Fruit fly (Drosophila melanogaster) whole organism, prepupa: ENCODE results near the gene Mur29B.

Experiments used
- Blimp-1 ChIP-seq: fragments of 200-800 bp; sonication (Bioruptor generic); optimal IDR thresholded peaks from 3 replicates; lab custom pipeline; 2017; ENCODE audit warnings: missing biosample characterization, missing genetic modification characterization, mild to moderate bottlenecking, moderate library complexity, missing genetic modification reagents
- CG11762 ChIP-seq: fragments of 200-800 bp; sonication (Bioruptor generic); optimal IDR thresholded peaks from 3 replicates; lab custom pipeline; 2016; ENCODE audit warnings: missing biosample characterization, missing genetic modification characterization; ENCODE audit not compliant: insufficient read depth
- CG15336 ChIP-seq: fragments of 200-800 bp; sonication (Bioruptor generic); IDR thresholded peaks from 2 replicates; pipeline ENCODE4 v1.3.6; 2022; ENCODE audit warnings: missing biosample characterization, missing genetic modification characterization
- CG1621 ChIP-seq: fragments of 200-800 bp; sonication (Bioruptor generic); optimal IDR thresholded peaks from 3 replicates; lab custom pipeline; 2018; ENCODE audit warnings: missing biosample characterization, mild to moderate bottlenecking, missing genetic modification characterization
- CG16779 ChIP-seq: fragments of 200-800 bp; sonication (Bioruptor generic); optimal IDR thresholded peaks from 3 replicates; lab custom pipeline; 2017; ENCODE audit warnings: missing biosample characterization, mild to moderate bottlenecking, missing genetic modification characterization
- CG3032 ChIP-seq: fragments of 200-800 bp; optimal IDR thresholded peaks from 2 replicates; lab custom pipeline; 2019; ENCODE audit warnings: missing biosample characterization, mild to moderate bottlenecking, missing genetic modification characterization, moderate library complexity
- CG31627 ChIP-seq: fragments of 200-800 bp; sonication (Bioruptor generic); optimal IDR thresholded peaks from 3 replicates; lab custom pipeline; 2016; ENCODE audit warnings: missing biosample characterization, missing genetic modification characterization
- CG32006 ChIP-seq: fragments of 200-800 bp; sonication (Bioruptor generic); optimal IDR thresholded peaks from 3 replicates; lab custom pipeline; 2017; ENCODE audit warnings: missing biosample characterization, mild to moderate bottlenecking, missing genetic modification characterization
- CG34406 ChIP-seq: fragments of 200-800 bp; sonication (Bioruptor generic); optimal IDR thresholded peaks from 3 replicates; lab custom pipeline; 2016; ENCODE audit warnings: missing biosample characterization, missing genetic modification characterization
- CG3919 ChIP-seq: fragments of 200-800 bp; sonication (Bioruptor generic); optimal IDR thresholded peaks from 3 replicates; lab custom pipeline; 2016; ENCODE audit warnings: missing biosample characterization, missing genetic modification characterization
- CG4318 ChIP-seq: fragments of 200-800 bp; sonication (Bioruptor generic); optimal IDR thresholded peaks from 3 replicates; lab custom pipeline; 2017; ENCODE audit warnings: missing biosample characterization, mild to moderate bottlenecking, missing genetic modification characterization
- CG6163 ChIP-seq: fragments of 200-800 bp; sonication (Bioruptor generic); IDR thresholded peaks from 3 replicates; pipeline ENCODE4 v1.3.6; 2022; ENCODE audit warnings: missing biosample characterization, missing genetic modification characterization
- CG6276 ChIP-seq: fragments of 200-800 bp; sonication (Bioruptor generic); optimal IDR thresholded peaks from 2 replicates; lab custom pipeline; 2017; ENCODE audit warnings: missing biosample characterization, mild to moderate bottlenecking, missing genetic modification characterization
- CG6792 ChIP-seq: fragments of 200-800 bp; sonication (Bioruptor generic); optimal IDR thresholded peaks from 3 replicates; lab custom pipeline; 2016; ENCODE audit warnings: missing biosample characterization, missing genetic modification characterization
- CG6808 ChIP-seq: fragments of 200-800 bp; sonication (Bioruptor generic); optimal IDR thresholded peaks from 3 replicates; lab custom pipeline; 2017; ENCODE audit warnings: missing biosample characterization, missing genetic modification characterization, mild to moderate bottlenecking, moderate library complexity, missing genetic modification reagents
- CG7368 ChIP-seq: fragments of 200-800 bp; sonication (Bioruptor generic); optimal IDR thresholded peaks from 3 replicates; lab custom pipeline; 2016; ENCODE audit warnings: missing biosample characterization, missing genetic modification characterization
- CG8119 ChIP-seq: fragments of 200-800 bp; sonication (Bioruptor generic); IDR thresholded peaks from 3 replicates; pipeline ENCODE4 v1.3.6; 2022; ENCODE audit warnings: missing biosample characterization, missing genetic modification characterization
- CG8319 ChIP-seq: fragments of 200-800 bp; sonication (Bioruptor generic); optimal IDR thresholded peaks from 3 replicates; lab custom pipeline; 2016; ENCODE audit warnings: missing biosample characterization, missing genetic modification characterization
- CG8632 ChIP-seq: fragments of 200-800 bp; sonication (Bioruptor generic); optimal IDR thresholded peaks from 3 replicates; lab custom pipeline; 2016; ENCODE audit warnings: missing biosample characterization, missing genetic modification characterization
- CG9139 ChIP-seq: fragments of 200-800 bp; sonication (Bioruptor generic); optimal IDR thresholded peaks from 3 replicates; lab custom pipeline; 2017; ENCODE audit warnings: missing biosample characterization, mild to moderate bottlenecking, missing genetic modification characterization
- Eip75B ChIP-seq: fragments of 200-800 bp; sonication (Bioruptor generic); optimal IDR thresholded peaks from 3 replicates; lab custom pipeline; 2016; ENCODE audit warnings: missing biosample characterization, missing genetic modification characterization
- Eip78C ChIP-seq: fragments of 200-800 bp; sonication (Bioruptor generic); peaks from one replicate; lab custom pipeline; 2016; ENCODE audit warnings: missing biosample characterization, missing genetic modification characterization
- Eip93F ChIP-seq: fragments of 200-800 bp; sonication (Bioruptor generic); optimal IDR thresholded peaks from 2 replicates; lab custom pipeline; 2016; ENCODE audit warnings: missing biosample characterization, mild to moderate bottlenecking, missing genetic modification characterization
- Ets21C ChIP-seq: fragments of 200-800 bp; sonication (Bioruptor generic); optimal IDR thresholded peaks from 3 replicates; lab custom pipeline; 2016; ENCODE audit warnings: missing biosample characterization, missing genetic modification characterization
- Ets96B ChIP-seq: fragments of 200-800 bp; optimal IDR thresholded peaks from 2 replicates; lab custom pipeline; 2019; ENCODE audit warnings: missing biosample characterization, mild to moderate bottlenecking, missing genetic modification characterization, moderate library complexity
- Hr38 ChIP-seq: sonication (Bioruptor generic); optimal IDR thresholded peaks from 2 replicates; lab custom pipeline; 2016; ENCODE audit warnings: missing biosample characterization, missing genetic modification characterization
- Hr39 ChIP-seq: fragments of 200-800 bp; sonication (Bioruptor generic); optimal IDR thresholded peaks from 2 replicates; lab custom pipeline; 2016; ENCODE audit warnings: missing biosample characterization, missing genetic modification characterization
- Lpt ChIP-seq: fragments of 200-800 bp; sonication (Bioruptor generic); optimal IDR thresholded peaks from 3 replicates; lab custom pipeline; 2016; ENCODE audit warnings: missing biosample characterization, missing genetic modification characterization
- Smox ChIP-seq: fragments of 200-800 bp; sonication (Bioruptor generic); optimal IDR thresholded peaks from 3 replicates; lab custom pipeline; 2016; ENCODE audit warnings: missing biosample characterization, missing genetic modification characterization
- Sox102F ChIP-seq: fragments of 200-800 bp; sonication (Bioruptor generic); optimal IDR thresholded peaks from 2 replicates; lab custom pipeline; 2016; ENCODE audit warnings: missing biosample characterization, mild to moderate bottlenecking, missing genetic modification characterization
- Sox14 ChIP-seq: fragments of 200-800 bp; sonication (Bioruptor generic); optimal IDR thresholded peaks from 3 replicates; lab custom pipeline; 2016; ENCODE audit warnings: missing biosample characterization, missing genetic modification characterization
- Sox15 ChIP-seq: fragments of 200-800 bp; sonication (Bioruptor generic); optimal IDR thresholded peaks from 3 replicates; lab custom pipeline; 2016; ENCODE audit warnings: missing biosample characterization, missing genetic modification characterization
- achi ChIP-seq: fragments of 200-800 bp; sonication (Bioruptor generic); optimal IDR thresholded peaks from 3 replicates; lab custom pipeline; 2016; ENCODE audit warnings: missing biosample characterization, missing genetic modification characterization
- acj6 ChIP-seq: fragments of 200-800 bp; sonication (Bioruptor generic); optimal IDR thresholded peaks from 3 replicates; lab custom pipeline; 2016; ENCODE audit warnings: missing biosample characterization, missing genetic modification characterization
- cyc ChIP-seq: fragments of 200-800 bp; sonication (Bioruptor generic); optimal IDR thresholded peaks from 3 replicates; lab custom pipeline; 2016; ENCODE audit warnings: missing biosample characterization, missing genetic modification characterization
- dac ChIP-seq: fragments of 200-800 bp; sonication (Bioruptor generic); optimal IDR thresholded peaks from 2 replicates; lab custom pipeline; 2017; ENCODE audit warnings: missing biosample characterization, mild to moderate bottlenecking, missing genetic modification characterization
- dsx ChIP-seq: fragments of 200-800 bp; optimal IDR thresholded peaks from 3 replicates; lab custom pipeline; 2019; ENCODE audit warnings: missing biosample characterization, mild to moderate bottlenecking, missing genetic modification characterization, moderate library complexity; ENCODE audit not compliant: poor library complexity, severe bottlenecking
- eg ChIP-seq: fragments of 200-800 bp; sonication (Bioruptor generic); IDR thresholded peaks from 3 replicates; pipeline ENCODE4 v1.3.6; 2022; ENCODE audit warnings: missing biosample characterization, missing genetic modification characterization
- esn ChIP-seq: fragments of 200-800 bp; sonication (Bioruptor generic); optimal IDR thresholded peaks from 2 replicates; lab custom pipeline; 2016; ENCODE audit warnings: missing biosample characterization, mild to moderate bottlenecking, missing genetic modification characterization, moderate library complexity
- fd59A ChIP-seq: fragments of 200-800 bp; sonication (Bioruptor generic); optimal IDR thresholded peaks from 2 replicates; lab custom pipeline; 2017; ENCODE audit warnings: missing biosample characterization, mild to moderate bottlenecking, missing genetic modification characterization, missing genetic modification reagents
- fd85E ChIP-seq: fragments of 200-800 bp; sonication (Bioruptor generic); optimal IDR thresholded peaks from 3 replicates; lab custom pipeline; 2016; ENCODE audit warnings: missing biosample characterization, missing genetic modification characterization
- fkh ChIP-seq: fragments of 200-800 bp; sonication (Bioruptor generic); optimal IDR thresholded peaks from 3 replicates; lab custom pipeline; 2017; ENCODE audit warnings: missing biosample characterization, mild to moderate bottlenecking, missing genetic modification characterization, moderate library complexity
- lz ChIP-seq: fragments of 200-800 bp; sonication (Bioruptor generic); optimal IDR thresholded peaks from 3 replicates; lab custom pipeline; 2016; ENCODE audit warnings: missing biosample characterization, missing genetic modification characterization
- pdm3 ChIP-seq: fragments of 200-800 bp; sonication (Bioruptor generic); optimal IDR thresholded peaks from 3 replicates; lab custom pipeline; 2016; ENCODE audit warnings: missing biosample characterization, missing genetic modification characterization
- salr ChIP-seq, 2 experiments: fragments of 200-800 bp; sonication (Bioruptor generic); optimal IDR thresholded peaks; 3 replicates each; lab custom pipeline; 2016 to 2018; ENCODE audit warnings: missing biosample characterization in 2 of 2, missing genetic modification characterization in 2 of 2, mild to moderate bottlenecking in 1 of 2
- spab ChIP-seq: fragments of 200-800 bp; sonication (Bioruptor generic); optimal IDR thresholded peaks from 2 replicates; lab custom pipeline; 2017; ENCODE audit warnings: missing biosample characterization, mild to moderate bottlenecking, missing genetic modification characterization, missing genetic modification reagents
- ss ChIP-seq, 2 experiments: fragments of 200-800 bp; sonication (Bioruptor generic); optimal IDR thresholded peaks; 2 replicates in 1 of 2; 3 replicates in 1 of 2; lab custom pipeline; 2017 to 2018; ENCODE audit warnings: mild to moderate bottlenecking in 2 of 2, missing biosample characterization in 2 of 2, missing genetic modification characterization in 2 of 2, moderate library complexity in 1 of 2
- svp ChIP-seq: fragments of 200-800 bp; sonication (Bioruptor generic); peaks from one replicate; lab custom pipeline; 2016; ENCODE audit warnings: missing biosample characterization, missing genetic modification characterization
- topi ChIP-seq: fragments of 200-800 bp; sonication (Bioruptor generic); optimal IDR thresholded peaks from 3 replicates; lab custom pipeline; 2016; ENCODE audit warnings: missing biosample characterization, missing genetic modification characterization

The Mur29B gene

DNA sequence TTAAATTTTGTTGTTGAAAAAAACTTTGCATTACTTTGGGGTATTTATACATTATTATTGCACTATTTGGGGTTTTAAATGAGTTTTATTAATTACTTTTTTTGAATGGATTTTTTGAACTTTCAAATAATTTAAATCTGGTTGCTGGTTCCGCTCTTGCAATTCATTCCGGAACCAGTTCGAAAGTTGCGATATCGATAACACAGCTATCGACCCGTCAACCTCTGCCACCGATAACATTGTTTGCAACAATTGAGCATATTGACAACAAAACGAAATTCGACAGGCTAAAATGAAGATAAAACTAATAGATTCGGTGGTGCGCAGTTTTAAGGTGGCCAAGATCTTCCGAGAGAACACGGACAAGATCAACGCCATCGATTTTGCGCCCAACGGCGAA, 22.2 kb downstream of the Mur29B start, which contains the start of gene Wdr82:
Gene Wdr82, plus strand, starts transcription at position 227 of the 400 bp plus-strand sequence.
- TF ChIP-seq dsx (GFP tag; lab: Kevin White, UChicago) (peak; percentile 70), Hr38 (no peak), Eip78C (peak; percentile 3), svp (GFP tag; lab: Kevin White, UChicago) (peak; percentile 82)

DNA sequence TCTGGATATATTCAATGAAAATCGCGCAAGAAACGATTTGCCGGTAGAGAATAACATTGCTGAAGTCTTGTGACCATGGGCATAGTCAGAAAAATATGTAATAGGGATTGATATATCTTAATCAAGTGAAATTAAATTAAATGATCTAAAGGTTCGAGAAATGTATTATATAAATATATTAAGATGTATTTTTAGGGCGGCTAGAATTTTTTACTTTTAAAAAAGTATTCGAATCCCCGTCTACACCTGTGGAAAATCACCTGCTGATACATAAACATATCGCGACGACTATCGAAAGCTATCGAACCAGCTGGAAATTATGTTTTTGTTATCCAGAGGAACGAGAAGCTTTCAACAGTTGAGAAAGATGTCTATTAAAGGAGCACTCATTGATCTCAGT, 24.7 kb downstream of the Mur29B start, which contains the start of the genes CG13390 and CG17294:
Gene CG13390, minus strand, starts transcription at position 81 of the 400 bp plus-strand sequence.
Gene CG17294, plus strand, starts transcription at position 319 of the 400 bp plus-strand sequence.
- peak; percentile 99 for TF ChIP-seq Ets96B
- TF ChIP-seq CG1621 (tag; lab: Kevin White, UChicago): peak; percentile 98
- peak; percentile 99 to 100 for TF ChIP-seq ss (GFP tag; optimal IDR thresholded peaks at IDR 0.05; lab: Kevin White, UChicago)
- TF ChIP-seq CG3032 (tag; lab: Kevin White, UChicago): peak; percentile 100
- peak; percentile 100 for TF ChIP-seq eg (GFP tag; lab: Robert Waterston, UW)
- peak; percentile 96 for TF ChIP-seq Ets21C (GFP tag; lab: Kevin White, UChicago)
- TF ChIP-seq achi (GFP tag; lab: Kevin White, UChicago): peak; percentile 99
- TF ChIP-seq svp (GFP tag; lab: Kevin White, UChicago): peak; percentile 100
- TF ChIP-seq CG8119 (GFP tag; lab: Robert Waterston, UW): peak; percentile 100
- peak; percentile 99 for TF ChIP-seq pdm3 (GFP tag; lab: Kevin White, UChicago)
- peak; percentile 99 for TF ChIP-seq Sox102F
- peak; percentile 99 for TF ChIP-seq topi (GFP tag; lab: Kevin White, UChicago)
- peak; percentile 98 for TF ChIP-seq CG4318 (GFP tag; lab: Kevin White, UChicago)
- peak; percentile 99 for TF ChIP-seq Smox (GFP tag; lab: Kevin White, UChicago)
- TF ChIP-seq CG6163 (GFP tag; lab: Robert Waterston, UW): peak; percentile 100
- TF ChIP-seq dac (GFP tag; lab: Kevin White, UChicago): peak; percentile 97
- TF ChIP-seq Hr39 (GFP tag; lab: Kevin White, UChicago): peak; percentile 97
- peak; percentile 99 for TF ChIP-seq cyc (GFP tag; lab: Kevin White, UChicago)
- TF ChIP-seq dsx (GFP tag; lab: Kevin White, UChicago): peak; percentile 99
- peak; percentile 95 for TF ChIP-seq fkh
- peak; percentile 98 for TF ChIP-seq CG31627
- TF ChIP-seq Lpt (GFP tag; lab: Kevin White, UChicago): peak; percentile 99
- peak; percentile 99 for TF ChIP-seq CG6276 (GFP tag; lab: Kevin White, UChicago)
- peak; percentile 98 for TF ChIP-seq CG16779 (tag; lab: Kevin White, UChicago)
- TF ChIP-seq Blimp-1 (GFP tag; lab: Kevin White, UChicago): peak; percentile 98
- peak; percentile 97 to 99 for TF ChIP-seq salr (GFP tag; optimal IDR thresholded peaks at IDR 0.05; lab: Kevin White, UChicago)
- peak; percentile 99 for TF ChIP-seq spab
- TF ChIP-seq CG3919 (GFP tag; lab: Kevin White, UChicago): peak; percentile 100
- peak; percentile 100 for TF ChIP-seq CG8632
- peak; percentile 99 for TF ChIP-seq esn (GFP tag; lab: Kevin White, UChicago)
- TF ChIP-seq CG6792: peak; percentile 99
- TF ChIP-seq CG34406 (GFP tag; lab: Kevin White, UChicago): peak; percentile 99
- peak; percentile 99 for TF ChIP-seq CG7368
- peak; percentile 99 for TF ChIP-seq CG11762 (GFP tag; lab: Kevin White, UChicago)
- peak; percentile 100 for TF ChIP-seq acj6
- peak; percentile 99 for TF ChIP-seq Eip75B (GFP tag; lab: Kevin White, UChicago)
- TF ChIP-seq CG32006 (GFP tag; lab: Kevin White, UChicago): peak; percentile 99
- peak; percentile 99 for TF ChIP-seq CG6808
- TF ChIP-seq CG9139 (GFP tag; lab: Kevin White, UChicago): peak; percentile 99
- peak; percentile 100 for TF ChIP-seq Eip78C
- peak; percentile 98 for TF ChIP-seq lz (GFP tag; lab: Kevin White, UChicago)
- peak; percentile 98 for TF ChIP-seq Sox14 (GFP tag; lab: Kevin White, UChicago)
- peak; percentile 98 for TF ChIP-seq Sox15 (GFP tag; lab: Kevin White, UChicago)
- TF ChIP-seq Eip93F (GFP tag; lab: Kevin White, UChicago): peak; percentile 99
- TF ChIP-seq CG8319: peak; percentile 99
- peak; percentile 97 for TF ChIP-seq fd85E
- TF ChIP-seq CG15336 (GFP tag; lab: Robert Waterston, UW): peak; percentile 100
- TF ChIP-seq fd59A (GFP tag; lab: Kevin White, UChicago): peak; percentile 98
